Worm (Caenorhabditis elegans) whole organism, L4/young adult: ENCODE measurements around the gene trp-2.

Experiments used
- W03F9.2 ChIP-seq: fragments of 150-350 bp; optimal IDR thresholded peaks from 2 replicates; lab custom pipeline; 2014; ENCODE audit warnings: missing biosample characterization, missing genetic modification characterization
- dao-5 ChIP-seq: sonication (generic microtip); optimal IDR thresholded peaks from 2 replicates; lab custom pipeline; 2016; ENCODE audit warnings: missing genotype, missing genetic modification characterization, moderate library complexity, missing compliant biosample characterization
- him-1 ChIP-seq: sonication (generic microtip); optimal IDR thresholded peaks from 2 replicates; lab custom pipeline; 2016; ENCODE audit warnings: missing genotype, missing genetic modification reagents, missing genetic modification characterization, missing compliant biosample characterization

ce11 chrIII:1007143-1007905, 15.6 kb downstream of the trp-2 start:
- no peak for TF ChIP-seq W03F9.2 (tag; lab: Kevin White, UChicago)
- TF ChIP-seq dao-5 (tag; lab: Kevin White, UChicago): no peak
- no peak for TF ChIP-seq him-1 (tag; lab: Kevin White, UChicago)
